Fruit fly (Drosophila melanogaster): Measurements from ENCODE around the gene Zasp67.

The Zasp67 gene

dm6 chr3L:9763389-9763917 lies 34.0 kb downstream of the Zasp67 start, which contains the start of gene Ae2 (continued):
- TF ChIP-seq jing (GFP tag; optimal IDR thresholded peaks at IDR 0.05) (no peak), CG1832 (GFP tag; optimal IDR thresholded peaks at IDR 0.05) (no peak), eyg (GFP tag; optimal IDR thresholded peaks at IDR 0.05) (no peak), inv (GFP tag; IDR thresholded peaks at IDR 0.05; ENCODE audit: partially characterized antibody) (peak; percentile 15; the same call in 1 of the 2 replicates), ci (GFP tag; IDR thresholded peaks at IDR 0.05) (no peak), ken (GFP tag; IDR thresholded peaks at IDR 0.05) (no peak), CG3163 (GFP tag; optimal IDR thresholded peaks at IDR 0.05) (peak; percentile 93), CG9215 (GFP tag; IDR thresholded peaks at IDR 0.05) (no peak), CG34224 (GFP tag; IDR thresholded peaks at IDR 0.05; ENCODE audit: partially characterized antibody) (peak; percentile 24; the same call in 1 of the 3 replicates), CG11456 (GFP tag; IDR thresholded peaks at IDR 0.05) (no peak), CG11504 (tag; optimal IDR thresholded peaks at IDR 0.05) (peak; percentile 37), Med (GFP tag) (peak; percentile 85), exex (tag; optimal IDR thresholded peaks at IDR 0.05) (no peak), tna (GFP tag; IDR thresholded peaks at IDR 0.05; ENCODE audit: partially characterized antibody) (no peak), BtbVII (GFP tag; optimal IDR thresholded peaks at IDR 0.05) (no peak), NFAT (GFP tag; IDR thresholded peaks at IDR 0.05) (peak; percentile 28; the same call in 1 of the 2 replicates), croc (GFP tag; conservative IDR thresholded peaks at IDR 0.05) (no peak), CG11696 (GFP tag; IDR thresholded peaks at IDR 0.05) (no peak), maf-S (GFP tag; optimal IDR thresholded peaks at IDR 0.05) (no peak), CG3847 (GFP tag; IDR thresholded peaks at IDR 0.05) (no peak), Stat92E (GFP tag; optimal IDR thresholded peaks at IDR 0.05) (peak in 1 of 3 experiments; percentile 47), CG8478 (optimal IDR thresholded peaks at IDR 0.05) (no peak), zfh2 (GFP tag; optimal IDR thresholded peaks at IDR 0.05) (no peak), HLH54F (GFP tag; optimal IDR thresholded peaks at IDR 0.05) (no peak), CG17359 (tag; optimal IDR thresholded peaks at IDR 0.05) (no peak), ERR (GFP tag; optimal IDR thresholded peaks at IDR 0.05) (no peak), fu2 (GFP tag; optimal IDR thresholded peaks at IDR 0.05) (no peak), stc (GFP tag; IDR thresholded peaks at IDR 0.05) (no peak), CG4404 (GFP tag; IDR thresholded peaks at IDR 0.05) (no peak), Xbp1 (GFP tag; optimal IDR thresholded peaks at IDR 0.05) (no peak), Side (GFP tag; optimal IDR thresholded peaks at IDR 0.05) (no peak), GATAe (GFP tag; conservative IDR thresholded peaks at IDR 0.05) (no peak), CG9727 (GFP tag; optimal IDR thresholded peaks at IDR 0.05) (no peak), Adf1 (GFP tag; IDR thresholded peaks at IDR 0.05) (peak; percentile 20; the same call in 1 of the 2 replicates), CG10462 (GFP tag; optimal IDR thresholded peaks at IDR 0.05) (no peak), sd (tag; optimal IDR thresholded peaks at IDR 0.05) (peak; percentile 5), vvl (GFP tag; IDR thresholded peaks at IDR 0.05) (no peak), Dfd (GFP tag; optimal IDR thresholded peaks at IDR 0.05) (no peak), Tbp (GFP tag; optimal IDR thresholded peaks at IDR 0.05) (no peak), CG30020 (tag; optimal IDR thresholded peaks at IDR 0.05) (no peak), tx (GFP tag; optimal IDR thresholded peaks at IDR 0.05) (no peak), CG6813 (GFP tag; optimal IDR thresholded peaks at IDR 0.05) (no peak), dati (GFP tag; IDR thresholded peaks at IDR 0.05) (no peak), CG5245 (GFP tag; optimal IDR thresholded peaks at IDR 0.05) (no peak), CrebB (tag; optimal IDR thresholded peaks at IDR 0.05) (no peak), al (GFP tag; IDR thresholded peaks at IDR 0.05) (no peak), CHES-1-like (GFP tag; optimal IDR thresholded peaks at IDR 0.05) (no peak), az2 (GFP tag; optimal IDR thresholded peaks at IDR 0.05) (no peak), abd-A (tag; optimal IDR thresholded peaks at IDR 0.05) (peak; percentile 36), cwo (GFP tag; optimal IDR thresholded peaks at IDR 0.05) (peak; percentile 99), CG16779 (GFP tag; IDR thresholded peaks at IDR 0.05) (no peak), bab2 (GFP tag; optimal IDR thresholded peaks at IDR 0.05) (no peak)

Data from whole organism, embryonic.